Worm (Caenorhabditis elegans) whole organism, L3 larva: Measurements from ENCODE around the gene algn-1.

Experiments used
- R02D3.7 ChIP-seq: fragments of 150-350 bp; optimal IDR thresholded peaks from 2 replicates; lab custom pipeline; 2014; ENCODE audit warnings: missing biosample characterization, missing genetic modification characterization
- aly-2 ChIP-seq: fragments of 150-350 bp; optimal IDR thresholded peaks from 2 replicates; lab custom pipeline; 2014; ENCODE audit warnings: missing biosample characterization, missing genetic modification characterization
- ama-1 ChIP-seq: fragments of 150-350 bp; optimal IDR thresholded peaks from 2 replicates; lab custom pipeline; 2018
- ceh-16 ChIP-seq: sonication (generic microtip); optimal IDR thresholded peaks from 2 replicates; lab custom pipeline; 2017; ENCODE audit warnings: missing biosample characterization, missing genetic modification characterization
- ceh-28 ChIP-seq: fragments of 150-350 bp; optimal IDR thresholded peaks from 2 replicates; lab custom pipeline; 2014; ENCODE audit warnings: missing biosample characterization, missing genetic modification reagents, missing genetic modification characterization
- ceh-82 ChIP-seq: fragments of 150-350 bp; optimal IDR thresholded peaks from 2 replicates; lab custom pipeline; 2014; ENCODE audit warnings: missing biosample characterization, missing genetic modification characterization
- ceh-9 ChIP-seq: sonication (generic microtip); optimal IDR thresholded peaks from 2 replicates; lab custom pipeline; 2018; ENCODE audit warnings: missing biosample characterization, missing genetic modification characterization
- daf-12 ChIP-seq: fragments of 150-350 bp; optimal IDR thresholded peaks from 2 replicates; lab custom pipeline; 2014; ENCODE audit warnings: missing biosample characterization, missing genetic modification reagents, missing genetic modification characterization
- egl-5 ChIP-seq: fragments of 150-350 bp; optimal IDR thresholded peaks from 2 replicates; lab custom pipeline; 2017; ENCODE audit warnings: missing biosample characterization, missing genetic modification reagents, missing genetic modification characterization, inconsistent platforms
- elt-1 ChIP-seq: fragments of 150-350 bp; optimal IDR thresholded peaks from 2 replicates; lab custom pipeline; 2014; ENCODE audit warnings: missing biosample characterization, missing genetic modification characterization
- elt-2 ChIP-seq: sonication (generic microtip); optimal IDR thresholded peaks from 2 replicates; lab custom pipeline; 2016; ENCODE audit warnings: missing genetic modification reagents, mild to moderate bottlenecking, missing genetic modification characterization, missing compliant biosample characterization
- elt-3 ChIP-seq, 3 experiments: fragments of 150-350 bp in 1 of 3; sonication (generic microtip) in 2 of 3; optimal IDR thresholded peaks; 2 replicates in 2 of 3; 4 replicates in 1 of 3; lab custom pipeline; 2014 to 2017; ENCODE audit warnings: missing biosample characterization in 3 of 3, missing genetic modification characterization in 3 of 3
- eor-1 ChIP-seq, 2 experiments: fragments of 150-350 bp; optimal IDR thresholded peaks; 2 replicates each; lab custom pipeline; 2014 to 2018; ENCODE audit warnings: missing biosample characterization in 2 of 2, missing genetic modification characterization in 2 of 2
- fkh-10 ChIP-seq: sonication (generic microtip); optimal IDR thresholded peaks from 2 replicates; lab custom pipeline; 2017; ENCODE audit warnings: missing biosample characterization, missing genetic modification reagents, missing genetic modification characterization
- fkh-2 ChIP-seq: fragments of 150-350 bp; optimal IDR thresholded peaks from 2 replicates; lab custom pipeline; 2014; ENCODE audit warnings: missing biosample characterization, missing genetic modification reagents, missing genetic modification characterization
- fos-1 ChIP-seq: fragments of 150-350 bp; optimal IDR thresholded peaks from 2 replicates; lab custom pipeline; 2014; ENCODE audit warnings: missing biosample characterization, missing genetic modification characterization
- hmg-11 ChIP-seq: sonication (generic microtip); optimal IDR thresholded peaks from 2 replicates; lab custom pipeline; 2016; ENCODE audit warnings: missing genetic modification characterization, missing compliant biosample characterization
- jun-1 ChIP-seq: fragments of 150-350 bp; optimal IDR thresholded peaks from 2 replicates; lab custom pipeline; 2014; ENCODE audit warnings: missing biosample characterization, missing genetic modification reagents, missing genetic modification characterization
- lin-15B ChIP-seq: fragments of 150-350 bp; optimal IDR thresholded peaks from 2 replicates; lab custom pipeline; 2014; ENCODE audit warnings: missing biosample characterization, missing genetic modification characterization
- lin-39 ChIP-seq: fragments of 150-350 bp; optimal IDR thresholded peaks from 2 replicates; lab custom pipeline; 2018; ENCODE audit warnings: missing biosample characterization, missing genetic modification reagents, missing genetic modification characterization
- lsy-12 ChIP-seq: sonication (generic microtip); optimal IDR thresholded peaks from 2 replicates; lab custom pipeline; 2016; ENCODE audit warnings: mild to moderate bottlenecking, missing genetic modification characterization, missing compliant biosample characterization
- mdl-1 ChIP-seq: fragments of 150-350 bp; optimal IDR thresholded peaks from 2 replicates; lab custom pipeline; 2014; ENCODE audit warnings: missing biosample characterization, missing genetic modification characterization
- nfya-1 ChIP-seq: sonication (generic microtip); optimal IDR thresholded peaks from 2 replicates; lab custom pipeline; 2017; ENCODE audit warnings: missing genetic modification characterization, mild to moderate bottlenecking, missing compliant biosample characterization, antibody characterized with exemption, moderate library complexity; ENCODE audit not compliant: insufficient read depth
- nhr-12 ChIP-seq: fragments of 150-350 bp; optimal IDR thresholded peaks from 2 replicates; lab custom pipeline; 2014; ENCODE audit warnings: missing biosample characterization, missing genetic modification characterization
- nhr-23 ChIP-seq: fragments of 150-350 bp; optimal IDR thresholded peaks from 2 replicates; lab custom pipeline; 2014; ENCODE audit warnings: missing biosample characterization, missing genetic modification reagents, missing genetic modification characterization
- nhr-237 ChIP-seq: fragments of 150-350 bp; optimal IDR thresholded peaks from 2 replicates; lab custom pipeline; 2014; ENCODE audit warnings: missing biosample characterization, missing genetic modification characterization
- nhr-25 ChIP-seq: sonication (generic microtip); optimal IDR thresholded peaks from 2 replicates; lab custom pipeline; 2017; ENCODE audit warnings: missing biosample characterization, missing genetic modification characterization
- nhr-28 ChIP-seq: fragments of 150-350 bp; optimal IDR thresholded peaks from 2 replicates; lab custom pipeline; 2014; ENCODE audit warnings: missing biosample characterization, missing genetic modification characterization
- nhr-43 ChIP-seq: sonication (generic microtip); optimal IDR thresholded peaks from 2 replicates; lab custom pipeline; 2016; ENCODE audit warnings: mild to moderate bottlenecking, missing genetic modification characterization, missing compliant biosample characterization; ENCODE audit not compliant: poor library complexity, severe bottlenecking
- nhr-67 ChIP-seq: fragments of 150-350 bp; optimal IDR thresholded peaks from 2 replicates; lab custom pipeline; 2014; ENCODE audit warnings: missing biosample characterization, missing genetic modification characterization
- nhr-77 ChIP-seq: fragments of 150-350 bp; optimal IDR thresholded peaks from 2 replicates; lab custom pipeline; 2014; ENCODE audit warnings: missing biosample characterization, missing genetic modification characterization
- pha-4 ChIP-seq: fragments of 150-350 bp; optimal IDR thresholded peaks from 2 replicates; lab custom pipeline; 2014; ENCODE audit warnings: missing biosample characterization, missing genetic modification reagents, missing genetic modification characterization
- pqm-1 ChIP-seq: fragments of 150-350 bp; optimal IDR thresholded peaks from 2 replicates; lab custom pipeline; 2017; ENCODE audit warnings: missing biosample characterization, missing genetic modification characterization, inconsistent platforms
- snpc-4 ChIP-seq: fragments of 150-350 bp; optimal IDR thresholded peaks from 2 replicates; lab custom pipeline; 2014; ENCODE audit warnings: missing biosample characterization, missing genetic modification characterization
- tbx-2 ChIP-seq: sonication (generic microtip); optimal IDR thresholded peaks from 2 replicates; lab custom pipeline; 2016; ENCODE audit warnings: mild to moderate bottlenecking, missing genetic modification characterization, missing compliant biosample characterization
- zag-1 ChIP-seq: fragments of 150-350 bp; optimal IDR thresholded peaks from 2 replicates; lab custom pipeline; 2014; ENCODE audit warnings: missing biosample characterization, missing genetic modification characterization
- ztf-11 ChIP-seq: fragments of 150-350 bp; optimal IDR thresholded peaks from 2 replicates; lab custom pipeline; 2014; ENCODE audit warnings: missing biosample characterization, missing genetic modification characterization

Gene algn-1

DNA sequence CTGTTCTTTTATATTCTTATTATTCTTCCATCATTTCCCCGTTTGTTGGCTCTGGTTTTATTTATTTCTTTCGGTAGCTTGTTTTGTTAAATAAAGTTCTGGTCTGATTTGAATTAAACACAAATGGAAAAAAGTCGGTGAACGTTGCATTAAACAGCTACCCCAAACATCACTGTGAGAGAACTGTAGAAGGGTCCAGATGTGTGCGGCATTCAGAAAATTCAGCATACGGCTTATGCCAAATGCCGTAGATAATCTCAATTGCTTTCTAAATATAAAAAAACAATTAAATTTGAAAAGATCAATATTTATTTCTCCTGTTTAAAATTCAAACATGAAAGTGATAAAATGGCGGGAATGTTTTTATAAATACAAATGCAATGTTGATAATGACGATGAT, 20.1 kb upstream of the algn-1 start:
- TF ChIP-seq nfya-1 (tag; lab: Kevin White, UChicago): no peak
- TF ChIP-seq elt-1 (tag; lab: Kevin White, UChicago): no peak
- no peak for TF ChIP-seq fkh-10 (GFP tag; lab: Kevin White, UChicago)
- TF ChIP-seq ceh-82 (tag; lab: Kevin White, UChicago): no peak
- no peak for TF ChIP-seq nhr-237 (tag; lab: Kevin White, UChicago)
- no peak for TF ChIP-seq nhr-28
- no peak for TF ChIP-seq ceh-9 (tag; lab: Kevin White, UChicago)
- TF ChIP-seq pha-4: no peak
- TF ChIP-seq daf-12 (tag; lab: Kevin White, UChicago): no peak
- no peak for TF ChIP-seq ztf-11 (tag; lab: Kevin White, UChicago)
- TF ChIP-seq ceh-16 (tag; lab: Kevin White, UChicago): no peak
- TF ChIP-seq snpc-4 (tag; lab: Kevin White, UChicago): no peak
- TF ChIP-seq tbx-2 (tag; lab: Kevin White, UChicago): no peak
- TF ChIP-seq eor-1 (tag; optimal IDR thresholded peaks at IDR 0.05; lab: Kevin White, UChicago): no peak
- no peak for TF ChIP-seq mdl-1 (tag; lab: Kevin White, UChicago)

DNA sequence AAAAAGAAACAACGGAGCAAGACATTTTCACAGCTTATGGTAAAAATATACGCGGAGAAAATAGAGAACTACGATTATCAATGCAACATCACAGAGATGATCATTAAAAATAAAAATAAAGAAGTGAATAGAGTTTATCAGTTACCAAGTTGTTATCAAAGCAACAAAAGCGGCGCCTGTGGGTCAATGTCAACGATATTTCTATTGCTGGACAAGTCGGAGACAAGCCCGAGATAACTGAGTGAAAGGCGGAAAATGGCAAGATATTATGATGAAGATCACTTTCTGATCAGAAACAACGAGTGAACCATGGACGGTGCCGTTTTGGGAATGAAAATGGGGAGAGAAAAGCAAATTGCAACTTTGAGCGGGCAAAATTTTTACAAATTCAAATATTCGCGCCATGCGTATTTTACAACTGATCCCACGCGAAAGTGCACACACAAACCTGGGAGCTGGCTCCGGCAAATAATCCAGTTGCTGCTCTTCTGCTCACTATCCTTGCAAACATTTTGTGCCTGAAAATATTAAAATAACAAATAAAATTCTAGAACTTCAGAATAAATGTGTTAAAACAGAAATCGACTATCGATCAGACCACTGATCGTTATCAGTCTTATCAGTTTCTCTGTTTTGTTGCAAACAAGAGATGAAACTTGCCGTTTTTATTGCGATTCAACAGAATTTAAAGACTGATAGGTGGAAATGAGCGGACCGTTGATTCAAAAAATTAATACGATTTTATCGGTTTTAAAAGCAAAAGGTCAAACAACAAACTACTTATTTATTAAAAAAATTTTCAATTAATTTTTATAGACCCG, 17.4 kb upstream of the algn-1 start, which contains the start of gene mel-32:
Gene mel-32 (minus strand): TSS at position 696 of the 821 bp plus-strand sequence.
- TF ChIP-seq fkh-2 (no peak), ceh-28 (tag; lab: Kevin White, UChicago) (peak; percentile 15), pqm-1 (tag; lab: Kevin White, UChicago) (peak; percentile 67), zag-1 (no peak), elt-2 (tag; lab: Kevin White, UChicago) (peak; percentile 84), pha-4 (peak; percentile 48), nhr-43 (tag; lab: Kevin White, UChicago) (no peak), ama-1 (lab: Kevin White, UChicago) (peak; percentile 22), jun-1 (tag; lab: Kevin White, UChicago) (no peak), lin-15B (tag; lab: Kevin White, UChicago) (peak; percentile 16)

DNA sequence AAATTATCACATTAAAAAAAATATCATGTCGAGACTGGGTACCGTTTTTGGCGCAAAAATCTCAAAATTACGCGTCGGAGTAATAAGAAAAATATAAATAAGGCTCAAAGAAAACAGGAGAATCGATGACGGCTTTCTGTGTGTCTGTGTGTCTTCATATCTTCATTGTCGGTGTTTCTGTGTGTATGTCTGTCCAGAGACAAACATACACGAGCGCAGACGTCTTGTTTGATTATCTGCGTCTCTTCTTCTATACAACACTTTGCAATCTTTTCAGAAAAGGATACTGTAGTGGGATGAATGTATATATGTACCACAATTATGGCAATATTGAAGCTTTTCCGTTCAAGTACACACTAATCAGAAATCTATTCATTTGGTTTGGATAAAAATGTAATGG, 15.6 kb upstream of the algn-1 start, which contains the start of gene C05D11.13:
Gene C05D11.13 (minus strand): TSS at position 252 of the 400 bp plus-strand sequence.
- peak; percentile 26 for TF ChIP-seq lin-39 (tag; lab: Kevin White, UChicago)
- TF ChIP-seq egl-5 (tag; lab: Kevin White, UChicago): no peak
- TF ChIP-seq nfya-1 (tag; lab: Kevin White, UChicago): peak; percentile 78
- TF ChIP-seq fos-1: no peak
- peak; percentile 14 for TF ChIP-seq tbx-2 (tag; lab: Kevin White, UChicago)
- peak; percentile 76 for TF ChIP-seq nhr-43 (tag; lab: Kevin White, UChicago)
- peak; percentile 64 for TF ChIP-seq elt-2 (tag; lab: Kevin White, UChicago)
- TF ChIP-seq pqm-1 (tag; lab: Kevin White, UChicago): peak; percentile 33
- peak; percentile 77 for TF ChIP-seq ama-1 (lab: Kevin White, UChicago)
- peak; percentile 45 for TF ChIP-seq nhr-25 (tag; lab: Kevin White, UChicago)
- peak; percentile 67 for TF ChIP-seq hmg-11
- peak; percentile 65 for TF ChIP-seq nhr-23
- no peak for TF ChIP-seq ceh-16 (tag; lab: Kevin White, UChicago)
- peak; percentile 86 for TF ChIP-seq pha-4
- no peak for TF ChIP-seq nhr-67
- peak; percentile 2 for TF ChIP-seq lin-15B (tag; lab: Kevin White, UChicago)
- peak; percentile 50 for TF ChIP-seq snpc-4 (tag; lab: Kevin White, UChicago)

DNA sequence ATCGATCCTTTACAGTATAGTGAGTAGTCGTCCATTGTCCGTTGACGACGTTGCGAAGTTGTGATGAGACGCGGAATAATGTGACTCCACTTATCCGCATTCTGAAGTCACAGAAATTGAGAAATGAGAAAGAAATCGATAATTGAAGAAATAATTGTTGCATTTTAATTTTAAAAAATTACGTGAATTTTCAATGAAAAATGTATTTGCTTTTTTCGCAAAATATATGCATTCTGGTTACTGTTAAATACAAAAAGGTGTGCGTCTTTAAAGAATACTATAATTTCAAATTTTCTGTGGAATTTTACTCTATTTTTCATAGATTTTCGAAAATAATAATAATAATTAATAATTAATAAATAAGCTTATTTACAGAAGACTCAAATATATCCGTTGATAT, 13.1 kb upstream of the algn-1 start, which contains the start of gene let-721:
Gene let-721 (minus strand): TSS at position 101 of the 400 bp plus-strand sequence.
- TF ChIP-seq zag-1 (no peak), ceh-28 (tag; lab: Kevin White, UChicago) (no peak), elt-2 (tag; lab: Kevin White, UChicago) (no peak), lsy-12 (tag; lab: Kevin White, UChicago) (no peak), elt-3 (tag; optimal IDR thresholded peaks at IDR 0.05; lab: Kevin White, UChicago) (no peak), ceh-9 (tag; lab: Kevin White, UChicago) (no peak), nhr-12 (tag; lab: Kevin White, UChicago) (no peak), pha-4 (no peak), snpc-4 (tag; lab: Kevin White, UChicago) (no peak), egl-5 (tag; lab: Kevin White, UChicago) (no peak), R02D3.7 (no peak), aly-2 (tag; lab: Kevin White, UChicago) (no peak), nhr-77 (tag; lab: Kevin White, UChicago) (no peak), jun-1 (tag; lab: Kevin White, UChicago) (no peak), ceh-82 (tag; lab: Kevin White, UChicago) (no peak), ztf-11 (tag; lab: Kevin White, UChicago) (no peak), nhr-25 (tag; lab: Kevin White, UChicago) (no peak), tbx-2 (tag; lab: Kevin White, UChicago) (no peak), elt-1 (tag; lab: Kevin White, UChicago) (no peak), nfya-1 (tag; lab: Kevin White, UChicago) (no peak)
- TF ChIP-seq, all 47 proteins: peak for 0
